Worm (Caenorhabditis elegans): ENCODE measurements around the gene nlp-53.

DNA sequence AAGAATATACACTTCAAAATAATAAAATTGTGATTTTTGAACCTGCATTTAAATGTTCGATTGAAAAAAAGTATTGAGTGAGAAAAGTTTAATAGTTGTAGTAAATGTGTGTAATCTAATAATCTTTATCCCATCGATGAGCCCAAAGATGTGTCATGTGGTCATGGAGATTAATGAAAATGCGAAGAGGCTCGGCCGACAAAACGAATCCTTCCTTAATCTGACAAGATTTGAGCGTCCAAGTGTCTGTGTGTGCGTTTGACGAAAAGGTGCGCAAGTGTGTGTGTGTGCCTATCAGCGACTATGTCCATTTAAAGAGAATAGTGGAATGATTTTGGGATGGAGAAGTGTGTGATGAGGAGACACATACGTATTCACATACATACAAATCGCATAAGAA lies 44.6 kb upstream of the nlp-53 start:
- TF ChIP-seq dao-5 (tag; optimal IDR thresholded peaks at IDR 0.05) (no peak), him-1 (tag; optimal IDR thresholded peaks at IDR 0.05) (no peak), W03F9.2 (tag; optimal IDR thresholded peaks at IDR 0.05) (no peak)

All from whole organism, L4/young adult.